Worm (Caenorhabditis elegans) whole organism, L4 larva: ENCODE measurements around the gene T21C12.8.

Experiments
- F37D6.2 ChIP-seq: sonication (generic microtip); optimal IDR thresholded peaks from 2 replicates; lab custom pipeline; 2016; ENCODE audit warnings: mild to moderate bottlenecking, missing genetic modification characterization, missing compliant biosample characterization
- ama-1 ChIP-seq: fragments of 150-350 bp; optimal IDR thresholded peaks from 2 replicates; lab custom pipeline; 2014; ENCODE audit warnings: inconsistent platforms, mixed read lengths
- hlh-11 ChIP-seq: fragments of 200-800 bp; sonication (Bioruptor generic); optimal IDR thresholded peaks from 2 replicates; lab custom pipeline; 2018; ENCODE audit warnings: mild to moderate bottlenecking, missing genetic modification characterization, missing compliant biosample characterization
- hlh-30 ChIP-seq: sonication (generic microtip); optimal IDR thresholded peaks from 2 replicates; lab custom pipeline; 2017; ENCODE audit warnings: antibody characterized with exemption, mild to moderate bottlenecking, missing genetic modification characterization, missing compliant biosample characterization; ENCODE audit not compliant: insufficient read depth
- lin-39 ChIP-seq: fragments of 150-350 bp; optimal IDR thresholded peaks from 2 replicates; lab custom pipeline; 2014; ENCODE audit warnings: missing biosample characterization, missing genetic modification reagents, missing genetic modification characterization
- nhr-28 ChIP-seq: fragments of 150-350 bp; optimal IDR thresholded peaks from 2 replicates; lab custom pipeline; 2014; ENCODE audit warnings: missing biosample characterization, missing genetic modification characterization
- nhr-76 ChIP-seq: fragments of 150-350 bp; optimal IDR thresholded peaks from 2 replicates; lab custom pipeline; 2014; ENCODE audit warnings: missing biosample characterization, missing genetic modification characterization
- snpc-4 ChIP-seq: fragments of 150-350 bp; optimal IDR thresholded peaks from 2 replicates; lab custom pipeline; 2014; ENCODE audit warnings: missing biosample characterization, missing genetic modification characterization
- zag-1 ChIP-seq: fragments of 150-350 bp; optimal IDR thresholded peaks from 2 replicates; lab custom pipeline; 2014; ENCODE audit warnings: missing biosample characterization, missing genetic modification characterization
- ztf-11 ChIP-seq: fragments of 150-350 bp; optimal IDR thresholded peaks from 2 replicates; lab custom pipeline; 2014; ENCODE audit warnings: missing biosample characterization, missing genetic modification characterization

ce11 chrIII:10537003-10537402 lies 15.8 kb downstream of the T21C12.8 start:
- no peak for TF ChIP-seq snpc-4 (tag; lab: Kevin White, UChicago)
- TF ChIP-seq lin-39 = no peak
- TF ChIP-seq nhr-28 (tag; lab: Kevin White, UChicago) = no peak
- TF ChIP-seq nhr-76 (tag; lab: Kevin White, UChicago) = no peak
- no peak for TF ChIP-seq hlh-11
- TF ChIP-seq ztf-11 (tag; lab: Kevin White, UChicago) = no peak
- no peak for TF ChIP-seq F37D6.2 (tag; lab: Kevin White, UChicago)
- TF ChIP-seq zag-1 (tag; lab: Kevin White, UChicago) = no peak
- no peak for TF ChIP-seq hlh-30
- peak; percentile 67 for TF ChIP-seq ama-1 (lab: Kevin White, UChicago)
